Fruit fly (Drosophila melanogaster): ENCODE data around the gene Keap1.

The Keap1 gene

DNA sequence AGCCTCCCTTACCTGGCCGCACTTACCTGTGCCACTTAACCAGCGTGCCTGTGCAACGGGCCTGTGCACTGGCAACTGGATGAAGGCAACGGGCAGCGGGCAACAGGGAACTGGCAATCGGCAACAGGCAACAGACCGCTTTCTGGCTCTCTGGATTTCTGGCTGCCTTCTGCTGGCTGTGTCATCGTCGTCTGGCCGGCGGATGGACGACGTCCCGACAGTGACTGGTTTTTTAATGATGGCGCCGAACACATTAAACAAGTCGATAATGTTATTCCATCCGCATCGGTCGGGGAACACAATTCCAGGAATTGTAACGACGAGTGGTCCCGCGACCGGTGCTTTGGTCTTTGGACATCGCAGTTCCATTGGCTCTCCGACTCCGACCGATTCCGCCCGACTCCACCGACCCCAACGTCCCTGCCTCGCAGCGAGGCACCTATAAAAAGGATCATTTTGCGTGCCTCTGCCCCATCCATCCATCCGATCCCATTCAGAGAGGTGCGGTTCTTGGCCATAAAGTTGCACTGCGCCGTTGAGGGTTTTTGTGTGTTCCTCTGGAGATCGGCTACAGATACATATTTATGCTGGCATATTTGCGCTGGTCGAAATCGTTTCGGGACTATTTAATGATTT, 17.9 kb downstream of the Keap1 start:
- TF ChIP-seq CG14711 (tag; optimal IDR thresholded peaks at IDR 0.05) (no peak), CG12768 (GFP tag; optimal IDR thresholded peaks at IDR 0.05) (no peak), cnc (optimal IDR thresholded peaks at IDR 0.05) (no peak), CG5204 (GFP tag; optimal IDR thresholded peaks at IDR 0.05) (no peak), CG7101 (tag; optimal IDR thresholded peaks at IDR 0.05) (no peak), bab1 (GFP tag; optimal IDR thresholded peaks at IDR 0.05) (no peak), Crg-1 (GFP tag; optimal IDR thresholded peaks at IDR 0.05) (no peak), CG11617 (GFP tag; optimal IDR thresholded peaks at IDR 0.05) (no peak), Hr96 (GFP tag; optimal IDR thresholded peaks at IDR 0.05) (no peak), ovo (GFP tag; optimal IDR thresholded peaks at IDR 0.05) (no peak), toe (GFP tag; optimal IDR thresholded peaks at IDR 0.05) (no peak), tj (GFP tag; optimal IDR thresholded peaks at IDR 0.05) (no peak)

DNA sequence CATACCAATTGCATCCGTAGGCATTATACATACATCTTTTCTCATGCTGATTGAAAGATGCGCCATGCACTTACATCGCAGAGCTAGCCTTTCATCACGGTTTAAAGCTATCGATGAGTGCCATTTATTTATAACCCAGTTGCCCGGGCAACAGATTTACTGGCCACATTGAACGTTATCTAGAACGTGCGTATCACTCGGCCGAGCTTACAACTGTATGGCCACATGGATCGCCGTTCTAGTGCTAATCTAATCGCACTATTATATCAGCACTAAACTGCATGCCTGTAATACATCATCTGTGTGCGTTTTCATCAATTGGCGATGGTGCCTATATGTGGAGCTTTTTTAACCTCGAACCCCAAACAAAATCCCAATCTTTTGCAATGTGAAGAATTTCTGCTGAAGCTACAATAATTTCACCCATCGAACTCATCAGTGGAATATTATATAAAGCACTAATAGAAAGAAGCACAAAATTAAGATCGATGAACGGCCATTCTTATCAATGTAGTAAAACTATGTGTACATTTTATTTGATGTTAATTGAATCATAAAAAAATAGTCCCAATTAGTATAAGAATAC, 18.8 kb downstream of the Keap1 start:
- TF ChIP-seq ovo (GFP tag; optimal IDR thresholded peaks at IDR 0.05) (no peak), cic (GFP tag; optimal IDR thresholded peaks at IDR 0.05) (peak; percentile 85), Mnt (GFP tag; optimal IDR thresholded peaks at IDR 0.05) (peak; percentile 64)

DNA sequence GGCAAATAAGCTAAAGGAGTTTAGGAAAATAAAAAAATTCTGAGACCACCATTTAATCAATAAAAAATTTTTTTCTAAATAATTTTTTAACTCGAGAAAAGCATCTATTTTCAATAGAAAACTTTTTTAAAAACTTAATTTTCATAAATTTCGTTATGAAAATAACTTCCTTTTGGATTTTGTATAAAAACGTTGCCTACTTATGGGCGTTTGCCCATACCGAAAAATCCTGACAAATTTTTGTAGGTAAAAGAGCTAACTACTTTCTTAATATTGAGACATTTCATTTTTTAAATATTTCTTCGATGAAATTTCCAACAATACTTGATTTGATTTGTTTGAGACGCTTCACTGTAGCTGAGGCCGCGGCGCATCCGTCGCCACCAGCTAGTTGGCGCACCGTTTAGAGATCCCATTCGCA, 19.5 kb downstream of the Keap1 start:
- TF ChIP-seq CG11617 (GFP tag; optimal IDR thresholded peaks at IDR 0.05) (peak; percentile 51), CG7101 (tag; optimal IDR thresholded peaks at IDR 0.05) (peak; percentile 25), bab1 (GFP tag; optimal IDR thresholded peaks at IDR 0.05) (no peak), Clk (GFP tag; optimal IDR thresholded peaks at IDR 0.05) (no peak), tj (GFP tag; optimal IDR thresholded peaks at IDR 0.05) (no peak), ovo (GFP tag; optimal IDR thresholded peaks at IDR 0.05) (no peak), kay (GFP tag; ENCODE audit: borderline replicate concordance) (peak; percentile 68), CG5204 (GFP tag; optimal IDR thresholded peaks at IDR 0.05) (peak; percentile 74), CG7045 (GFP tag; optimal IDR thresholded peaks at IDR 0.05) (peak; percentile 46), cic (GFP tag; optimal IDR thresholded peaks at IDR 0.05) (no peak), Mnt (GFP tag; optimal IDR thresholded peaks at IDR 0.05) (no peak), CG12768 (GFP tag; optimal IDR thresholded peaks at IDR 0.05) (no peak), Crg-1 (GFP tag; optimal IDR thresholded peaks at IDR 0.05) (no peak), CG33017 (tag; optimal IDR thresholded peaks at IDR 0.05) (no peak), Hr96 (GFP tag; optimal IDR thresholded peaks at IDR 0.05) (peak; percentile 42), CG1620 (GFP tag; optimal IDR thresholded peaks at IDR 0.05) (no peak), cnc (optimal IDR thresholded peaks at IDR 0.05) (no peak), toe (GFP tag; optimal IDR thresholded peaks at IDR 0.05) (peak; percentile 12), pad (GFP tag; optimal IDR thresholded peaks at IDR 0.05) (no peak), CG14711 (tag; optimal IDR thresholded peaks at IDR 0.05) (no peak)

DNA sequence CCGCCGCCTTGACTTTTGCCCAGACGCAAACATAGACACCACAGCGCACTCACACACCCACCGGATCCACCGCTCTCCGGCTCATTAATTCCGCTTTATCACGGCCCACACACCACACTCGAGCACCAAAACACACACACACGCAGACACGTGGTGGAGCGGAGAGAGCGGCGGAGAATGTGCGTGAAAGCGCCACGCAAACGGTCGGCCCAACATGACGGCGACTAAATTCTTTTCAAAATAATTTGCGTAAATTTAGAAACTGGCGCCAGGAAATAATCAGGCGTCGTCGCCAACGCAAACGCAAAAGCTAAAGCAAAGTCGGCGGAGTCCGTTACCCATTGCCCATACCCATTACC, 20.0 kb downstream of the Keap1 start:
- no peak for TF ChIP-seq kay (GFP tag; ENCODE audit: borderline replicate concordance)
- no peak for TF ChIP-seq cic (GFP tag; optimal IDR thresholded peaks at IDR 0.05)
- peak; percentile 4 to 56 for TF ChIP-seq cnc (optimal IDR thresholded peaks at IDR 0.05)
- no peak for TF ChIP-seq Clk (GFP tag; optimal IDR thresholded peaks at IDR 0.05)
- TF ChIP-seq CG5204 (GFP tag; optimal IDR thresholded peaks at IDR 0.05) = no peak
- TF ChIP-seq CG7045 (GFP tag; optimal IDR thresholded peaks at IDR 0.05) = no peak
- TF ChIP-seq Hr96 (GFP tag; optimal IDR thresholded peaks at IDR 0.05) = no peak
- peak; percentile 69 for TF ChIP-seq Mnt (GFP tag; optimal IDR thresholded peaks at IDR 0.05)
- TF ChIP-seq CG1620 (GFP tag; optimal IDR thresholded peaks at IDR 0.05) = no peak
- TF ChIP-seq bab1 (GFP tag; optimal IDR thresholded peaks at IDR 0.05) = no peak
- no peak for TF ChIP-seq Crg-1 (GFP tag; optimal IDR thresholded peaks at IDR 0.05)

DNA sequence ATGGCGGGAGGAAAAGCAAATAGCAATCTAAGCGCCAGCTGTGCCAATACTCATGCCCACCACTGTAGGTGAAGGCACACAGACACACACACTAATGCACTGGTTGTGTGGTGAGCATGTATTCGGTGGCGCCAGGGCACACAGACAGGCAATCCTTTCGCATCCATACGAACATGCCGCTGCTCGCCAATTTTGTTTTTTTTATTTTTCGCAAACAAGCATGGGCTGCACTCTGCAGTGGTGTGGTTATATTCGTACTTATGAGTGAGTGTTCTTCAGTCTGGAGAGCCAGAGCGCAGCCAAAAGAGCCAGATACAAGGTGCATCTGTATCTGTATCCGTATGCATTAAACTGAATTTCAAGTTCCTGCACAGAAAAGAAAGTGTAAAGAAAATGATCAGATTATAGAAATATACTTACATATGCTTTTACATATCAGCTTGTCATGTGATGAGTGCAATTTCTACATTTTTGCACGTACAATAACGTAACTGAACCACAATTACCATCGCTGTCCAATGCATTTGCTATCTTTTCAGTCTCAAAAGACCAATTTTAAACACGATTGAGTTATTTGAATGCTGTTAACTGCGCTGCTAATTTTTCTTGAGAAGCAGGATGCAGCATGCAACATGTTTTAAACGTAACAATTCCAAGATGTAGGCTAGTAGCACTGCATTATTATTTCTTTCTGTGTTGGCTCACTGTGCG, 20.5 kb downstream of the Keap1 start:
- TF ChIP-seq Mnt (GFP tag; optimal IDR thresholded peaks at IDR 0.05) (peak; percentile 78), CG14711 (tag; optimal IDR thresholded peaks at IDR 0.05) (no peak), Crg-1 (GFP tag; optimal IDR thresholded peaks at IDR 0.05) (peak; percentile 28), toe (GFP tag; optimal IDR thresholded peaks at IDR 0.05) (peak; percentile 33), CG7045 (GFP tag; optimal IDR thresholded peaks at IDR 0.05) (no peak), cnc (optimal IDR thresholded peaks at IDR 0.05) (no peak), pad (GFP tag; optimal IDR thresholded peaks at IDR 0.05) (peak; percentile 1), CG11617 (GFP tag; optimal IDR thresholded peaks at IDR 0.05) (peak; percentile 56), ovo (GFP tag; optimal IDR thresholded peaks at IDR 0.05) (no peak), Clk (GFP tag; optimal IDR thresholded peaks at IDR 0.05) (no peak), CG7101 (tag; optimal IDR thresholded peaks at IDR 0.05) (peak; percentile 34), bab1 (GFP tag; optimal IDR thresholded peaks at IDR 0.05) (no peak), CG1620 (GFP tag; optimal IDR thresholded peaks at IDR 0.05) (no peak), CG12768 (GFP tag; optimal IDR thresholded peaks at IDR 0.05) (peak; percentile 57), kay (GFP tag; ENCODE audit: borderline replicate concordance) (no peak), tj (GFP tag; optimal IDR thresholded peaks at IDR 0.05) (peak; percentile 68), CG33017 (tag; optimal IDR thresholded peaks at IDR 0.05) (peak; percentile 4), cic (GFP tag; optimal IDR thresholded peaks at IDR 0.05) (peak; percentile 58), Hr96 (GFP tag; optimal IDR thresholded peaks at IDR 0.05) (no peak), CG5204 (GFP tag; optimal IDR thresholded peaks at IDR 0.05) (peak; percentile 52)

DNA sequence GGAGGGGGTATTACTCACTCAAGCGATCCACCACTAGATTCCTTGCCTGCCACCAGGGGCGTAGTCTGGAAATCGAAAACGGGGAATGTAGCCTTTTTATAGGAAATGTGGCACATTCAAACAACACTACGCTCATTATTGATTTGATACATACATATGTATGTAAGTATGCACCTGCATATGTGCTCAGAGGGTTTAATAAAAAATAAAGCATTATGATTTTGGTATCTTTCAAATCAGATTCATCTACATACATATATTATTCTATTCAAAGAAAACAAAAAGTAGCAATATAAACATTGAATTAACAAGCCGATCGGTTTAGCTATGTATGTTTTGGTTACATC, 22.9 kb downstream of the Keap1 start:
- TF ChIP-seq CG14711 (tag; optimal IDR thresholded peaks at IDR 0.05) = no peak
- TF ChIP-seq Crg-1 (GFP tag; optimal IDR thresholded peaks at IDR 0.05) = no peak
- no peak for TF ChIP-seq cnc (optimal IDR thresholded peaks at IDR 0.05)

All from whole organism, adult.